Fruit fly (Drosophila melanogaster) whole organism, wandering third instar larva: ENCODE measurements around the gene Megf8.

Source experiments
- Abd-B ChIP-seq: fragments of >200 bp; optimal IDR thresholded peaks from 2 replicates; lab custom pipeline; 2017; ENCODE audit warnings: missing biosample characterization, missing genetic modification characterization
- CG32264 ChIP-seq: fragments of 200-800 bp; sonication (Bioruptor generic); optimal IDR thresholded peaks from 2 replicates; lab custom pipeline; 2016; ENCODE audit warnings: missing biosample characterization, missing genetic modification characterization
- CG9705 ChIP-seq: fragments of 200-800 bp; sonication (Bioruptor generic); optimal IDR thresholded peaks from 2 replicates; lab custom pipeline; 2018; ENCODE audit warnings: missing biosample characterization, mild to moderate bottlenecking, missing genetic modification characterization
- CrebA ChIP-seq: fragments of 200-800 bp; sonication (Bioruptor generic); optimal IDR thresholded peaks from 2 replicates; lab custom pipeline; 2016; ENCODE audit warnings: missing biosample characterization, mild to moderate bottlenecking, missing genetic modification characterization, borderline replicate concordance
- Dfd ChIP-seq: fragments of >200 bp; optimal IDR thresholded peaks from 2 replicates; lab custom pipeline; 2017; ENCODE audit warnings: missing biosample characterization, missing genetic modification characterization
- Dif ChIP-seq: fragments of 200-275, 200-300 bp; sonication (Bioruptor generic); optimal IDR thresholded peaks from 2 replicates; lab custom pipeline; 2018; ENCODE audit warnings: missing biosample characterization, missing genetic modification characterization; ENCODE audit not compliant: partially characterized antibody
- GATAd ChIP-seq: sonication (Bioruptor generic); optimal IDR thresholded peaks from 2 replicates; lab custom pipeline; 2016; ENCODE audit warnings: missing biosample characterization, missing genetic modification characterization
- HLH106 ChIP-seq: fragments of 200-800 bp; optimal IDR thresholded peaks from 3 replicates; lab custom pipeline; 2019; ENCODE audit warnings: missing biosample characterization, mild to moderate bottlenecking, missing genetic modification characterization, moderate library complexity
- Hr78 ChIP-seq: fragments of >200 bp; optimal IDR thresholded peaks from 2 replicates; lab custom pipeline; 2017; ENCODE audit warnings: missing biosample characterization, missing genetic modification characterization
- Hr83 ChIP-seq: fragments of 200-300 bp; sonication (Bioruptor generic); optimal IDR thresholded peaks from 2 replicates; lab custom pipeline; 2016; ENCODE audit warnings: missing biosample characterization, mild to moderate bottlenecking, missing genetic modification characterization, moderate library complexity; ENCODE audit not compliant: poor library complexity, severe bottlenecking
- Jra ChIP-seq: sonication (Bioruptor generic); optimal IDR thresholded peaks from 2 replicates; lab custom pipeline; 2016; ENCODE audit warnings: missing biosample characterization, missing genetic modification characterization
- Mio ChIP-seq: sonication (Bioruptor generic); optimal IDR thresholded peaks from 2 replicates; lab custom pipeline; 2016; ENCODE audit warnings: missing biosample characterization, missing genetic modification characterization
- N ChIP-seq: fragments of >200 bp; optimal IDR thresholded peaks from 2 replicates; lab custom pipeline; 2018; ENCODE audit warnings: missing biosample characterization, missing external identifiers, missing genetic modification characterization
- OdsH ChIP-seq: fragments of 200-800 bp; sonication (Bioruptor generic); optimal IDR thresholded peaks from 2 replicates; lab custom pipeline; 2016; ENCODE audit warnings: missing biosample characterization, mild to moderate bottlenecking, missing genetic modification characterization
- Rel ChIP-seq, 2 experiments: fragments of 200-800 bp; sonication (Bioruptor generic) in 1 of 2; optimal IDR thresholded peaks; 2 replicates in 1 of 2; 3 replicates in 1 of 2; lab custom pipeline; 2016 to 2019; ENCODE audit warnings: mild to moderate bottlenecking in 2 of 2, missing biosample characterization in 2 of 2, missing genetic modification characterization in 2 of 2, moderate library complexity in 1 of 2
- Sp1 ChIP-seq: fragments of 200-800 bp; sonication (Bioruptor generic); optimal IDR thresholded peaks from 3 replicates; lab custom pipeline; 2019; ENCODE audit warnings: missing biosample characterization, mild to moderate bottlenecking, missing genetic modification characterization, moderate library complexity
- Vsx2 ChIP-seq: fragments of 200-300, 225-300 bp; sonication (Bioruptor generic); optimal IDR thresholded peaks from 2 replicates; lab custom pipeline; 2018; ENCODE audit warnings: missing biosample characterization, missing genetic modification characterization; ENCODE audit not compliant: partially characterized antibody
- br ChIP-seq: fragments of 200-800 bp; sonication (Bioruptor generic); optimal IDR thresholded peaks from 2 replicates; lab custom pipeline; 2016; ENCODE audit warnings: missing biosample characterization, missing genetic modification characterization
- brk ChIP-seq: fragments of 200-800 bp; sonication (Bioruptor generic); optimal IDR thresholded peaks from 2 replicates; lab custom pipeline; 2016; ENCODE audit warnings: missing biosample characterization, mild to moderate bottlenecking, missing genetic modification characterization
- dl ChIP-seq, 2 experiments: fragments of 175-275, 200-275 bp in 1 of 2; fragments of 200-275 bp in 1 of 2; sonication (Bioruptor generic); optimal IDR thresholded peaks; lab custom pipeline; 2018; ENCODE audit warnings: mild to moderate bottlenecking in 2 of 2, missing biosample characterization in 2 of 2, missing genetic modification characterization in 2 of 2, moderate library complexity in 2 of 2; ENCODE audit not compliant: partially characterized antibody in 2 of 2, insufficient read depth in 1 of 2
- dmrt93B ChIP-seq: fragments of 200-800 bp; sonication (Bioruptor generic); optimal IDR thresholded peaks from 2 replicates; lab custom pipeline; 2018; ENCODE audit warnings: missing biosample characterization, mild to moderate bottlenecking, missing genetic modification characterization
- dsf ChIP-seq: sonication (Bioruptor generic); optimal IDR thresholded peaks from 2 replicates; lab custom pipeline; 2016; ENCODE audit warnings: missing biosample characterization, missing genetic modification characterization, borderline replicate concordance
- ey ChIP-seq: fragments of 200-800 bp; sonication (Bioruptor generic); optimal IDR thresholded peaks from 2 replicates; lab custom pipeline; 2016; ENCODE audit warnings: missing biosample characterization, missing genetic modification characterization
- fru ChIP-seq: fragments of 200-800 bp; sonication (Bioruptor generic); optimal IDR thresholded peaks from 3 replicates; lab custom pipeline; 2016; ENCODE audit warnings: missing biosample characterization, mild to moderate bottlenecking, missing genetic modification characterization
- h ChIP-seq: fragments of 200-800 bp; sonication (Bioruptor generic); optimal IDR thresholded peaks from 3 replicates; lab custom pipeline; 2016; ENCODE audit warnings: missing biosample characterization, mild to moderate bottlenecking, missing genetic modification characterization
- jim ChIP-seq: fragments of 175-275, 200-325 bp; sonication (Bioruptor generic); optimal IDR thresholded peaks from 2 replicates; lab custom pipeline; 2016; ENCODE audit warnings: missing biosample characterization, mild to moderate bottlenecking, missing genetic modification characterization
- lola ChIP-seq: fragments of >200 bp; optimal IDR thresholded peaks from 2 replicates; lab custom pipeline; 2017; ENCODE audit warnings: missing biosample characterization, missing genetic modification characterization
- pan ChIP-seq: fragments of >200 bp; optimal IDR thresholded peaks from 2 replicates; lab custom pipeline; 2017
- psq ChIP-seq: fragments of 200-800 bp; sonication (Bioruptor generic); optimal IDR thresholded peaks from 3 replicates; lab custom pipeline; 2017; ENCODE audit warnings: missing biosample characterization, mild to moderate bottlenecking, missing genetic modification characterization, moderate library complexity
- rgr ChIP-seq: fragments of 200-800 bp; sonication (Bioruptor generic); optimal IDR thresholded peaks from 3 replicates; lab custom pipeline; 2016; ENCODE audit warnings: missing biosample characterization, mild to moderate bottlenecking, missing genetic modification characterization
- sage ChIP-seq: fragments of 200-800 bp; sonication (Bioruptor generic); optimal IDR thresholded peaks from 2 replicates; lab custom pipeline; 2016; ENCODE audit warnings: missing biosample characterization, mild to moderate bottlenecking, missing genetic modification characterization
- sv ChIP-seq: fragments of 200-800 bp; sonication (Bioruptor generic); optimal IDR thresholded peaks from 3 replicates; lab custom pipeline; 2016; ENCODE audit warnings: missing biosample characterization, missing genetic modification characterization
- tai ChIP-seq: sonication (Bioruptor generic); optimal IDR thresholded peaks from 2 replicates; lab custom pipeline; 2016; ENCODE audit warnings: missing biosample characterization, missing genetic modification characterization
- usp ChIP-seq: fragments of >200 bp; optimal IDR thresholded peaks from 2 replicates; lab custom pipeline; 2017; ENCODE audit warnings: missing biosample characterization, missing genetic modification characterization
- woc ChIP-seq: sonication (Bioruptor generic); optimal IDR thresholded peaks from 2 replicates; lab custom pipeline; 2016; ENCODE audit warnings: missing biosample characterization, mild to moderate bottlenecking, missing genetic modification characterization

Megf8 gene

DNA sequence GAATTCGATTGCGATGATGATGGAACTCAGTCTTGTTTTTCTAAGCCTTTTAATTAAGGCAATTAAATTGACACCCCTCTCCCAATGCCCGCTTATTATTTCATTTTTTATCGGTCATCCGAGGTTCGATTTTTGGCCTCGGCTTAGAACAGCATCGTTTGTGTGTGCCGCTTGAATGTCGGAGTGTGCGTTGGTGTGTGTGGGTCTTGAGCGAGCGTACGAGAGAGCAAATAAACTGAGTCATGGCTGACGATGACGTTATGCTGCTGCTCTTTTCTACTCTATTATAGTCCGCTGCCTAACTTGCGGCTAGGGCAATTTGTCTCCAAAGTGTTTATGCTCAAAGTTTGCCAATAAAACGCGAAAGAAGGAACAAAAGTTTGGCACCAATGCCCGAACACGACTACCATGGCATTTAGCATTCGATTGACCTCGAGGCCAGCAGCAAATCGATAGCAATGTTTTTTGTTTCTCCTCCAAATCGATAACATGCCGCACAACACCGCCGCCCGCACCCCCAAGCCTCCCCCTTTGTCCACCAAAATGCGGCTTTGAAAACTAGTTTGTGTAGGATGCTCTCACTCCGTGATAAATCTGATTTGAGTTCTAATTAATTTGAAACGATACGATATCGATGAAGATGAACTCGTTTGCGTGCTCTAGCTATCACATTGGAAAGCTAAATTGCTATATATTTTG is 42.3 kb downstream of the Megf8 start:
- TF ChIP-seq h (GFP tag; lab: Kevin White, UChicago) (no peak), ey (GFP tag; lab: Kevin White, UChicago) (no peak), CG9705 (GFP tag; lab: Kevin White, UChicago) (no peak), GATAd (GFP tag; lab: Kevin White, UChicago) (no peak), dl (GFP tag; optimal IDR thresholded peaks at IDR 0.05; lab: Kevin White, UChicago; ENCODE audit: insufficient read depth in 1 of 2, partially characterized antibody in 2 of 2) (no peak), CrebA (GFP tag; lab: Kevin White, UChicago) (no peak), Dif (GFP tag; lab: Kevin White, UChicago) (no peak), lola (GFP tag; lab: Kevin White, UChicago) (no peak), Jra (GFP tag; lab: Kevin White, UChicago) (no peak), OdsH (GFP tag; lab: Kevin White, UChicago) (no peak)
- TF ChIP-seq, all 38 proteins: peak for 0

DNA sequence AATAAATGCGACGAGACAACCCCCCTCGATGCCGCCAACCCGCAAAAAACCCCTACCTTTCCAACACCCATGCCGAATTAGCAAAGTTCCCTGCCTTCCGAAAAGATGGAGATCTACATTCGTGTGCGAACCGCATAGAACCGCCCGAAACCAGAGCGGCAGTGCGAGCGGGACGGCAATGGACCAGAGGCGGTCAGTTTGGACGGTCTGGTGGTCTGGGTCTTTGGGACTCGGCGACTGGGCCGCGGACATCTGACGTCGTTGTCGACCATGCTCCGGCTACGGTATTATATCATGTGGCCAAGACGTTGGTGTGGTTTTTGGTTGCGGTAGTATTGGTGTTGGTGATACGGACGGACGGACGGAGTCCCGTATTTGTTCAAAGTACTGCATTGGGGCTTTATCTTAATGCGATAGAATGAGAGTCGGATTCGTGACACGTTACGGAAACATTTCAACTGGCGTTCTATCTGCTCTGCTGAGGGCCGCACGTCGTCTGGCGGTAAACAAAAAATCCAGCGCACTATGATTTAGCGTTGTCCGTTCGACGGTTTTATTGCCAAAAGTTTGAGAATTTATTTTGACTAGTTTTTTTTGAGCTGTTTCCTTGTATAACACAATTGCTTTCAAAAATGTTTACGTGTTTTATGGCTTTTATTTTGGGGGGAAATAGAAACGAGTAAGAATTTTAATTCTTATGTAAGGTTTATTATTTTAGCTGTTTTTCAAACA is 43.6 kb downstream of the Megf8 start:
- TF ChIP-seq tai: no peak
- no peak for TF ChIP-seq Hr78 (GFP tag; lab: Kevin White, UChicago)
- peak; percentile 11 for TF ChIP-seq rgr
- no peak for TF ChIP-seq CrebA (GFP tag; lab: Kevin White, UChicago)
- TF ChIP-seq sage: no peak
- TF ChIP-seq HLH106: peak; percentile 15
- TF ChIP-seq usp (GFP tag; lab: Kevin White, UChicago): no peak
- no peak for TF ChIP-seq pan (lab: Kevin White, UChicago)
- no peak for TF ChIP-seq Dif (GFP tag; lab: Kevin White, UChicago)
- TF ChIP-seq Rel (GFP tag; optimal IDR thresholded peaks at IDR 0.05; lab: Kevin White, UChicago): no peak
- TF ChIP-seq Rel (tag; optimal IDR thresholded peaks at IDR 0.05; lab: Kevin White, UChicago): peak; percentile 3
- TF ChIP-seq dl (GFP tag; optimal IDR thresholded peaks at IDR 0.05; lab: Kevin White, UChicago; ENCODE audit: insufficient read depth in 1 of 2, partially characterized antibody in 2 of 2): no peak
- TF ChIP-seq GATAd (GFP tag; lab: Kevin White, UChicago): no peak
- no peak for TF ChIP-seq Hr83
- no peak for TF ChIP-seq OdsH (GFP tag; lab: Kevin White, UChicago)
- peak; percentile 25 for TF ChIP-seq h (GFP tag; lab: Kevin White, UChicago)
- TF ChIP-seq br (GFP tag; lab: Kevin White, UChicago): peak; percentile 19
- TF ChIP-seq Dfd (GFP tag; lab: Kevin White, UChicago): no peak

DNA sequence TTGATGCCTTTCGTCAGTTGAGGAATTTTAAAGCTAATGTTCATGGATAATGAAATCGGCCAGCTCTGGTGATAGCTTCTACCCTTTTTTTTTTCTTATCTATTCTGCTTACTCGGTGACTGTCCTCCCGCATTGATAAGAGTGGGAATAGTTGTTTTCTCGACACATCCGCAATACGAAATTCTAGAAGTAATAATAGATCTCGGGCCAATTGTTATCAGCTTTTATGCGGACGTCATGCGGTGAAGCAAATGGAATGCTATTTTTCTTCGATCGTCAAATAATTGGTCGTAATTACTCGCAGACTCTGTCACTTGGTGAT is 44.2 kb downstream of the Megf8 start:
- TF ChIP-seq Rel (GFP tag; optimal IDR thresholded peaks at IDR 0.05; lab: Kevin White, UChicago) (no peak), Rel (tag; optimal IDR thresholded peaks at IDR 0.05; lab: Kevin White, UChicago) (peak; percentile 16), N (GFP tag; lab: Kevin White, UChicago) (no peak), Dfd (GFP tag; lab: Kevin White, UChicago) (no peak), GATAd (GFP tag; lab: Kevin White, UChicago) (no peak), brk (GFP tag; lab: Kevin White, UChicago) (no peak), CrebA (GFP tag; lab: Kevin White, UChicago) (no peak)

DNA sequence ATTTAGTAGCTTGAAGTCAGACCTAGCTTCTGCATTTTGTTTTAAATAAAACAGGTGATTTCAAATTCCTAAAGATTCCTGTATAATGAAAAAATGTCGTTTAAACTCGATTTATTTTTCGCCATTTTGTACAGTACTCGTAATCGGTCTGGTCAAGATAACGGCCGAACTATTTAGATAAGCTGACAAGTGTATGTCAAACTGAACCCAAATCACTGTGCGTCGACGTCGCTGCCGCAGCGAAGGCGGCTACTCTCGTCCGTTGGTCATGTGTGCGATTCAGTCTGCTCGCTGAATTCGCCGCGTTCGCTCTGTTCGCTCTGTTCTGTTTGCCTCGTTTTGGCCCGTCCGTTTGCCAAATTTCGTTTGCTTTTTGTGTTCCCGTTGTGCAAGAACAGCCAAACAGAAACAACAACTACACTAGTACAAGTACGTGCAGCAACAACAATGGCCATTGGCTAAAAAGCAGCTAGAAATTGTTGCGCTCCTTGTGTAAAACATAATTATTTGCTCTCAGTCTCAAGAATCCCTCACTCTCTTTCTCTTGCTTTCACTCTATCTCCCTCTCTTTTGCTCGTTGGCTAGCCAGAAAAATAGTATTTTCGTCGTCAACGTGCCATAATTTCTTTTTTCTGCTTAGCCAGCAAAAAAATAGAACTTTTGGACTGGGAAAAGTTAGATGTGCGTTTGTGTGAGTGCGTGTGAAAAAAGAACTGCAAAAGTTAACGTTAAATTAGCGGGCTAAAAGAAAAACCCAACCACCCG is 44.9 kb downstream of the Megf8 start:
- TF ChIP-seq sv (GFP tag; lab: Kevin White, UChicago) (no peak), lola (GFP tag; lab: Kevin White, UChicago) (peak; percentile 29), woc (GFP tag; lab: Kevin White, UChicago) (peak; percentile 7), br (GFP tag; lab: Kevin White, UChicago) (peak; percentile 44), dl (GFP tag; optimal IDR thresholded peaks at IDR 0.05; lab: Kevin White, UChicago; ENCODE audit: insufficient read depth in 1 of 2, partially characterized antibody in 2 of 2) (no peak), Mio (GFP tag; lab: Kevin White, UChicago) (no peak), Dif (GFP tag; lab: Kevin White, UChicago) (peak; percentile 31), pan (lab: Kevin White, UChicago) (no peak), CG32264 (GFP tag; lab: Kevin White, UChicago) (no peak), ey (GFP tag; lab: Kevin White, UChicago) (peak; percentile 34), Hr78 (GFP tag; lab: Kevin White, UChicago) (no peak), Sp1 (GFP tag; lab: Kevin White, UChicago) (peak; percentile 8), dmrt93B (no peak), CrebA (GFP tag; lab: Kevin White, UChicago) (no peak), sage (no peak), Abd-B (GFP tag; lab: Kevin White, UChicago) (no peak), Rel (GFP tag; optimal IDR thresholded peaks at IDR 0.05; lab: Kevin White, UChicago) (no peak), Rel (tag; optimal IDR thresholded peaks at IDR 0.05; lab: Kevin White, UChicago) (no peak), brk (GFP tag; lab: Kevin White, UChicago) (no peak), fru (GFP tag; lab: Kevin White, UChicago) (peak; percentile 48), usp (GFP tag; lab: Kevin White, UChicago) (no peak), Jra (GFP tag; lab: Kevin White, UChicago) (no peak), jim (no peak), dsf (GFP tag; lab: Kevin White, UChicago) (no peak), CG9705 (GFP tag; lab: Kevin White, UChicago) (no peak), GATAd (GFP tag; lab: Kevin White, UChicago) (no peak), psq (GFP tag; lab: Kevin White, UChicago) (no peak), N (GFP tag; lab: Kevin White, UChicago) (no peak), Vsx2 (GFP tag; lab: Kevin White, UChicago) (peak; percentile 39)
